Worm (Caenorhabditis elegans) whole organism, late embryonic: ENCODE results near the gene ZK1321.4.
A peak's percentile ranks its signal among the peaks of the same experiment; 100 is the strongest.

Experiments used
- F13H6.1 ChIP-seq: sonication (generic microtip); optimal IDR thresholded peaks from 2 replicates; lab custom pipeline; 2016; ENCODE audit warnings: missing genetic modification characterization, missing compliant biosample characterization
- K09A11.1 ChIP-seq: sonication (generic microtip); optimal IDR thresholded peaks from 2 replicates; lab custom pipeline; 2017; ENCODE audit warnings: antibody characterized with exemption, mild to moderate bottlenecking, missing genetic modification characterization, missing compliant biosample characterization; ENCODE audit not compliant: insufficient read depth
- ahr-1 ChIP-seq: sonication (generic microtip); optimal IDR thresholded peaks from 2 replicates; lab custom pipeline; 2016; ENCODE audit warnings: missing genetic modification characterization, missing compliant biosample characterization
- ama-1 ChIP-seq: fragments of 150-350 bp; optimal IDR thresholded peaks from 2 replicates; lab custom pipeline; 2014
- ceh-14 ChIP-seq: sonication (generic microtip); optimal IDR thresholded peaks from 2 replicates; lab custom pipeline; 2016; ENCODE audit warnings: missing genotype, missing genetic modification characterization, missing compliant biosample characterization
- ceh-18 ChIP-seq: sonication (generic microtip); optimal IDR thresholded peaks from 2 replicates; lab custom pipeline; 2016; ENCODE audit warnings: missing genetic modification characterization, missing compliant biosample characterization
- ceh-2 ChIP-seq: sonication (generic microtip); optimal IDR thresholded peaks from 2 replicates; lab custom pipeline; 2016; ENCODE audit warnings: missing genotype, missing genetic modification characterization, missing compliant biosample characterization
- ceh-24 ChIP-seq: sonication (generic microtip); optimal IDR thresholded peaks from 2 replicates; lab custom pipeline; 2016; ENCODE audit warnings: mild to moderate bottlenecking, missing genetic modification characterization, missing compliant biosample characterization
- ceh-31 ChIP-seq: sonication (generic microtip); optimal IDR thresholded peaks from 2 replicates; lab custom pipeline; 2016; ENCODE audit warnings: missing genetic modification characterization, missing compliant biosample characterization
- ceh-48 ChIP-seq: sonication (generic microtip); optimal IDR thresholded peaks from 2 replicates; lab custom pipeline; 2016; ENCODE audit warnings: missing genetic modification characterization, inconsistent platforms, missing compliant biosample characterization
- ceh-6 ChIP-seq: fragments of 200-800 bp; sonication (Bioruptor generic); optimal IDR thresholded peaks from 2 replicates; lab custom pipeline; 2018; ENCODE audit warnings: mild to moderate bottlenecking, missing genetic modification characterization, missing compliant biosample characterization
- che-1 ChIP-seq: sonication (generic microtip); optimal IDR thresholded peaks from 2 replicates; lab custom pipeline; 2016; ENCODE audit warnings: mild to moderate bottlenecking, missing genetic modification characterization, missing compliant biosample characterization
- dmd-4 ChIP-seq: sonication (generic microtip); optimal IDR thresholded peaks from 2 replicates; lab custom pipeline; 2016; ENCODE audit warnings: borderline replicate concordance, missing genetic modification characterization, missing compliant biosample characterization
- dve-1 ChIP-seq: sonication (generic microtip); optimal IDR thresholded peaks from 2 replicates; lab custom pipeline; 2017; ENCODE audit warnings: antibody characterized with exemption, mild to moderate bottlenecking, missing genetic modification characterization, missing compliant biosample characterization
- elt-2 ChIP-seq: sonication (generic microtip); optimal IDR thresholded peaks from 2 replicates; lab custom pipeline; 2016; ENCODE audit warnings: missing genetic modification reagents, missing genetic modification characterization, missing compliant biosample characterization
- elt-4 ChIP-seq: sonication (generic microtip); optimal IDR thresholded peaks from 2 replicates; lab custom pipeline; 2016; ENCODE audit warnings: missing genetic modification characterization, missing compliant biosample characterization
- ets-4 ChIP-seq: sonication (generic microtip); optimal IDR thresholded peaks from 2 replicates; lab custom pipeline; 2016; ENCODE audit warnings: missing genetic modification characterization, missing compliant biosample characterization
- eyg-1 ChIP-seq: sonication (generic microtip); optimal IDR thresholded peaks from 2 replicates; lab custom pipeline; 2016; ENCODE audit warnings: missing genotype, missing genetic modification characterization, missing compliant biosample characterization
- fax-1 ChIP-seq: sonication (generic microtip); optimal IDR thresholded peaks from 2 replicates; lab custom pipeline; 2016; ENCODE audit warnings: missing genotype, missing genetic modification characterization, missing compliant biosample characterization
- fkh-10 ChIP-seq: fragments of 150-350 bp; optimal IDR thresholded peaks from 2 replicates; lab custom pipeline; 2014; ENCODE audit warnings: missing biosample characterization, missing genetic modification reagents, missing genetic modification characterization
- hlh-15 ChIP-seq: sonication (generic microtip); optimal IDR thresholded peaks from 2 replicates; lab custom pipeline; 2016; ENCODE audit warnings: missing genetic modification characterization, missing compliant biosample characterization
- hlh-30 ChIP-seq: sonication (generic microtip); optimal IDR thresholded peaks from 2 replicates; lab custom pipeline; 2017; ENCODE audit warnings: antibody characterized with exemption, missing genetic modification characterization, missing compliant biosample characterization; ENCODE audit not compliant: insufficient read depth
- lim-6 ChIP-seq: sonication (generic microtip); optimal IDR thresholded peaks from 2 replicates; lab custom pipeline; 2016; ENCODE audit warnings: missing genetic modification characterization, missing compliant biosample characterization
- lin-11 ChIP-seq: fragments of 200-800 bp; sonication (Bioruptor generic); optimal IDR thresholded peaks from 2 replicates; lab custom pipeline; 2018; ENCODE audit warnings: mild to moderate bottlenecking, missing genetic modification characterization, missing compliant biosample characterization
- mec-3 ChIP-seq: sonication (generic microtip); optimal IDR thresholded peaks from 2 replicates; lab custom pipeline; 2016; ENCODE audit warnings: borderline replicate concordance, missing genetic modification characterization, missing compliant biosample characterization
- nfya-1 ChIP-seq: sonication (generic microtip); optimal IDR thresholded peaks from 2 replicates; lab custom pipeline; 2017; ENCODE audit warnings: missing genetic modification characterization, mild to moderate bottlenecking, missing compliant biosample characterization, antibody characterized with exemption, moderate library complexity
- nhr-11 ChIP-seq: fragments of 150-350 bp; optimal IDR thresholded peaks from 2 replicates; lab custom pipeline; 2014; ENCODE audit warnings: missing biosample characterization, missing genetic modification characterization
- odd-2 ChIP-seq: sonication (generic microtip); optimal IDR thresholded peaks from 2 replicates; lab custom pipeline; 2017; ENCODE audit warnings: antibody characterized with exemption, mild to moderate bottlenecking, missing genetic modification characterization, missing compliant biosample characterization
- pag-3 ChIP-seq: sonication (generic microtip); optimal IDR thresholded peaks from 2 replicates; lab custom pipeline; 2016; ENCODE audit warnings: missing compliant biosample characterization, missing genetic modification characterization, borderline replicate concordance
- pat-9 ChIP-seq: fragments of 200-800 bp; sonication (Bioruptor generic); optimal IDR thresholded peaks from 2 replicates; lab custom pipeline; 2018; ENCODE audit warnings: mild to moderate bottlenecking, missing genetic modification characterization, moderate library complexity, missing compliant biosample characterization
- pros-1 ChIP-seq: fragments of 150-350 bp; optimal IDR thresholded peaks from 2 replicates; lab custom pipeline; 2014; ENCODE audit warnings: missing biosample characterization, missing genetic modification reagents, missing genetic modification characterization
- rnt-1 ChIP-seq: sonication (generic microtip); optimal IDR thresholded peaks from 2 replicates; lab custom pipeline; 2016; ENCODE audit warnings: missing genetic modification characterization, missing compliant biosample characterization
- sdc-2 ChIP-seq: sonication (generic microtip); optimal IDR thresholded peaks from 2 replicates; lab custom pipeline; 2016; ENCODE audit warnings: missing genotype, missing genetic modification characterization, missing compliant biosample characterization
- sox-2 ChIP-seq: fragments of 200-800 bp; sonication (Bioruptor generic); IDR thresholded peaks from 2 replicates; pipeline ENCODE4 v1.3.6; 2022; ENCODE audit warnings: missing genetic modification reagents, missing genetic modification characterization, missing compliant biosample characterization
- sox-4 ChIP-seq: sonication (generic microtip); optimal IDR thresholded peaks from 2 replicates; lab custom pipeline; 2017; ENCODE audit warnings: mild to moderate bottlenecking, missing genetic modification characterization, inconsistent platforms, missing compliant biosample characterization
- tbx-2 ChIP-seq: sonication (generic microtip); optimal IDR thresholded peaks from 2 replicates; lab custom pipeline; 2016; ENCODE audit warnings: missing genetic modification characterization, missing compliant biosample characterization
- unc-3 ChIP-seq, 2 experiments: fragments of 200-800 bp in 1 of 2; sonication (Bioruptor generic) in 1 of 2; sonication (generic microtip) in 1 of 2; conservative IDR thresholded peaks in 1 of 2; optimal IDR thresholded peaks in 1 of 2; 2 replicates each; pipeline versions ENCODE4 v1.3.6 to Lab custom; 2016 to 2022; ENCODE audit warnings: missing compliant biosample characterization in 2 of 2, missing genetic modification characterization in 2 of 2, missing genetic modification reagents in 1 of 2
- unc-42 ChIP-seq: sonication (generic microtip); optimal IDR thresholded peaks from 2 replicates; lab custom pipeline; 2016; ENCODE audit warnings: missing genotype, missing genetic modification characterization, missing compliant biosample characterization
- unc-55 ChIP-seq: sonication (generic microtip); optimal IDR thresholded peaks from 2 replicates; lab custom pipeline; 2017; ENCODE audit warnings: missing biosample characterization, missing genetic modification reagents, missing genetic modification characterization
- unc-86 ChIP-seq: sonication (generic microtip); optimal IDR thresholded peaks from 2 replicates; lab custom pipeline; 2016; ENCODE audit warnings: missing genetic modification characterization, missing compliant biosample characterization
- zip-5 ChIP-seq: sonication (generic microtip); optimal IDR thresholded peaks from 2 replicates; lab custom pipeline; 2016; ENCODE audit warnings: missing genetic modification characterization, missing compliant biosample characterization
- ztf-16 ChIP-seq: sonication (generic microtip); optimal IDR thresholded peaks from 2 replicates; lab custom pipeline; 2017; ENCODE audit warnings: missing genetic modification characterization, missing compliant biosample characterization

ZK1321.4 gene

ce11 chrII:9769797-9770520, 3.8 kb downstream of the ZK1321.4 start, which contains the start of gene aqp-10:
TSS of gene aqp-10 (minus strand) at chrII:9769847.
- no peak for TF ChIP-seq dmd-4 (tag; lab: Kevin White, UChicago)
- TF ChIP-seq ahr-1 (tag; lab: Kevin White, UChicago) = no peak
- TF ChIP-seq tbx-2 (tag; lab: Kevin White, UChicago) = peak; percentile 47
- no peak for TF ChIP-seq fax-1 (tag; lab: Kevin White, UChicago)
- TF ChIP-seq dve-1 = no peak
- TF ChIP-seq ceh-2 = no peak
- no peak for TF ChIP-seq F13H6.1
- TF ChIP-seq elt-2 (tag; lab: Kevin White, UChicago) = peak; percentile 50
- no peak for TF ChIP-seq pros-1 (tag; lab: Kevin White, UChicago)
- peak; percentile 24 for TF ChIP-seq hlh-30 (tag; lab: Kevin White, UChicago)
- no peak for TF ChIP-seq mec-3
- TF ChIP-seq fkh-10 (GFP tag; lab: Kevin White, UChicago) = no peak
- TF ChIP-seq eyg-1 (tag; lab: Kevin White, UChicago) = no peak
- no peak for TF ChIP-seq zip-5
- TF ChIP-seq nfya-1 (tag; lab: Kevin White, UChicago) = peak; percentile 68
- no peak for TF ChIP-seq ama-1 (lab: Kevin White, UChicago)

- TF ChIP-seq unc-55 (peak; percentile 62), che-1 (tag; lab: Kevin White, UChicago) (no peak)
- TF ChIP-seq, all 69 proteins: peak for 1
Observed at ce11 chrII:9764696-9765095, 9.0 kb downstream of the ZK1321.4 start.

- TF ChIP-seq ceh-31 (no peak), ceh-6 (GFP tag; lab: Kevin White, UChicago) (no peak), ahr-1 (tag; lab: Kevin White, UChicago) (no peak), pag-3 (tag; lab: Kevin White, UChicago) (no peak), pat-9 (tag; lab: Kevin White, UChicago) (no peak), unc-3 (GFP tag; conservative IDR thresholded peaks at IDR 0.05; lab: Robert Waterston, UW) (no peak), unc-3 (tag; optimal IDR thresholded peaks at IDR 0.05; lab: Kevin White, UChicago) (no peak), sdc-2 (tag; lab: Kevin White, UChicago) (no peak), ztf-16 (tag; lab: Kevin White, UChicago) (no peak), ets-4 (tag; lab: Kevin White, UChicago) (no peak), sox-4 (no peak), elt-4 (tag; lab: Kevin White, UChicago) (no peak), sox-2 (no peak), ama-1 (lab: Kevin White, UChicago) (no peak), nhr-11 (tag; lab: Kevin White, UChicago) (no peak), ceh-24 (tag; lab: Kevin White, UChicago) (no peak), lin-11 (tag; lab: Kevin White, UChicago) (no peak)
Observed at ce11 chrII:9759382-9759781, 14.4 kb downstream of the ZK1321.4 start.

- TF ChIP-seq K09A11.1 (tag; lab: Kevin White, UChicago) (no peak), pros-1 (tag; lab: Kevin White, UChicago) (no peak), ama-1 (lab: Kevin White, UChicago) (no peak), ceh-48 (no peak), ceh-2 (no peak), ceh-18 (tag; lab: Kevin White, UChicago) (peak; percentile 77), lim-6 (tag; lab: Kevin White, UChicago) (no peak), hlh-15 (tag; lab: Kevin White, UChicago) (no peak), nhr-11 (tag; lab: Kevin White, UChicago) (peak; percentile 87), hlh-30 (tag; lab: Kevin White, UChicago) (no peak), fkh-10 (GFP tag; lab: Kevin White, UChicago) (no peak), unc-3 (GFP tag; conservative IDR thresholded peaks at IDR 0.05; lab: Robert Waterston, UW) (no peak), unc-3 (tag; optimal IDR thresholded peaks at IDR 0.05; lab: Kevin White, UChicago) (no peak), odd-2 (tag; lab: Kevin White, UChicago) (no peak), ceh-6 (GFP tag; lab: Kevin White, UChicago) (no peak), unc-86 (no peak), ceh-14 (tag; lab: Kevin White, UChicago) (no peak), elt-4 (tag; lab: Kevin White, UChicago) (no peak), rnt-1 (tag; lab: Kevin White, UChicago) (peak; percentile 23), unc-42 (tag; lab: Kevin White, UChicago) (no peak), sox-2 (no peak)
Observed at ce11 chrII:9757651-9758282, 16.0 kb downstream of the ZK1321.4 start, which contains the start of gene shk-1. TSS of gene shk-1 (plus strand) at chrII:9758232.
